Worm (Caenorhabditis elegans): ENCODE measurements around the gene melo-3.

- no peak for TF ChIP-seq egl-5 (tag; optimal IDR thresholded peaks at IDR 0.05)
- no peak for TF ChIP-seq pha-4 (tag; optimal IDR thresholded peaks at IDR 0.05)
- no peak for TF ChIP-seq ztf-11 (tag; optimal IDR thresholded peaks at IDR 0.05)
- TF ChIP-seq eor-1 (tag; optimal IDR thresholded peaks at IDR 0.05) = no peak
- no peak for TF ChIP-seq lin-39 (tag; optimal IDR thresholded peaks at IDR 0.05)
Observed at ce11 chrV:15060595-15060994, 23.9 kb upstream of the melo-3 start.

Data from whole organism, L3 larva.